Worm (Caenorhabditis elegans) whole organism, young adult: ENCODE results near the gene srw-117.

Source experiments
- dox-1 ChIP-seq: fragments of 200-800 bp; sonication (Bioruptor generic); IDR thresholded peaks from 2 replicates; pipeline ENCODE4 v1.3.6; 2022; ENCODE audit warnings: missing genetic modification reagents, missing genetic modification characterization, missing compliant biosample characterization
- zfh-2 ChIP-seq: fragments of 200-800 bp; sonication (Bioruptor generic); conservative IDR thresholded peaks from 2 replicates; pipeline ENCODE4 v1.3.6; 2022; ENCODE audit warnings: missing genetic modification reagents, missing genetic modification characterization, missing compliant biosample characterization

- TF ChIP-seq zfh-2 (GFP tag; lab: Robert Waterston, UW) (no peak), dox-1 (GFP tag; lab: Robert Waterston, UW) (no peak)
Measured at ce11 chrV:2983351-2983750, at the start of gene srw-117.
